Fruit fly (Drosophila melanogaster) whole organism: ENCODE data around the gene rtet.

Experiments
- CG8478 ChIP-seq: fragments of >200 bp; optimal IDR thresholded peaks from 2 replicates; lab custom pipeline; 2018; ENCODE audit warnings: inconsistent platforms
- Dll ChIP-seq: fragments of >200 bp; optimal IDR thresholded peaks from 2 replicates; lab custom pipeline; 2017
- EcR ChIP-seq, 2 experiments: fragments of >200 bp; optimal IDR thresholded peaks; 2 replicates each; lab custom pipeline; 2017; ENCODE audit warnings: missing biosample characterization in 2 of 2, missing genetic modification characterization in 2 of 2, missing genetic modification reagents in 2 of 2
- pan ChIP-seq: fragments of >200 bp; optimal IDR thresholded peaks from 2 replicates; lab custom pipeline; 2017
- psq ChIP-seq: fragments of >200 bp; optimal IDR thresholded peaks from 2 replicates; lab custom pipeline; 2017
- usp ChIP-seq: fragments of >200 bp; optimal IDR thresholded peaks from 2 replicates; lab custom pipeline; 2017; ENCODE audit warnings: missing biosample characterization, missing genetic modification characterization, mixed read lengths

- TF ChIP-seq CG8478: no peak
- TF ChIP-seq Dll (lab: Kevin White, UChicago): no peak
- TF ChIP-seq pan (lab: Kevin White, UChicago): peak; percentile 89
- no peak for TF ChIP-seq EcR (GFP tag; optimal IDR thresholded peaks at IDR 0.05; lab: Kevin White, UChicago)
- TF ChIP-seq psq (lab: Kevin White, UChicago): no peak
- TF ChIP-seq usp: no peak
Observed at dm6 chr3R:21101453-21102214, 6.6 kb upstream of the rtet start, which contains the start of the genes CG7044 and Tbc1d22.
